Fruit fly (Drosophila melanogaster) whole organism, embryonic: ENCODE measurements around the gene Srg3.

Source experiments
- Atf6 ChIP-seq: fragments of 200-800 bp; sonication (Bioruptor generic); IDR thresholded peaks from 2 replicates; pipeline ENCODE4 v1.3.6; 2022; ENCODE audit warnings: missing biosample characterization, missing genetic modification characterization
- CG1024 ChIP-seq: fragments of 200-800 bp; sonication (Bioruptor generic); IDR thresholded peaks from 2 replicates; pipeline ENCODE4 v1.3.6; 2022; ENCODE audit warnings: missing biosample characterization, missing genetic modification characterization
- CG10274 ChIP-seq: fragments of 200-800 bp; sonication (Bioruptor generic); optimal IDR thresholded peaks from 3 replicates; lab custom pipeline; 2017; ENCODE audit warnings: missing biosample characterization, mild to moderate bottlenecking, missing genetic modification characterization
- CG10543 ChIP-seq: fragments of 200-800 bp; sonication (Bioruptor generic); optimal IDR thresholded peaks from 3 replicates; lab custom pipeline; 2017; ENCODE audit warnings: missing biosample characterization, mild to moderate bottlenecking, missing genetic modification characterization, moderate library complexity
- CG10565 ChIP-seq: fragments of 200-800 bp; sonication (Bioruptor generic); optimal IDR thresholded peaks from 3 replicates; lab custom pipeline; 2016; ENCODE audit warnings: missing biosample characterization, mild to moderate bottlenecking, missing genetic modification characterization
- CG11085 ChIP-seq: fragments of 200-800 bp; sonication (Bioruptor generic); IDR thresholded peaks from 2 replicates; pipeline ENCODE4 v1.3.6; 2022; ENCODE audit warnings: missing biosample characterization, missing genetic modification characterization
- CG12219 ChIP-seq: fragments of 200-800 bp; sonication (Bioruptor generic); optimal IDR thresholded peaks from 3 replicates; lab custom pipeline; 2018; ENCODE audit warnings: missing biosample characterization, mild to moderate bottlenecking, missing genetic modification characterization
- CG12391 ChIP-seq: fragments of 200-800 bp; sonication (Bioruptor generic); optimal IDR thresholded peaks from 3 replicates; lab custom pipeline; 2018; ENCODE audit warnings: missing biosample characterization, mild to moderate bottlenecking, missing genetic modification characterization, moderate library complexity
- CG12769 ChIP-seq: fragments of 200-800 bp; sonication (Bioruptor generic); optimal IDR thresholded peaks from 2 replicates; lab custom pipeline; 2019; ENCODE audit warnings: missing biosample characterization, mild to moderate bottlenecking, missing genetic modification characterization, moderate library complexity
- CG14014 ChIP-seq: fragments of 200-800 bp; sonication (Bioruptor generic); IDR thresholded peaks from 2 replicates; pipeline ENCODE4 v1.3.6; 2022; ENCODE audit warnings: missing biosample characterization, missing genetic modification characterization
- CG17912 ChIP-seq: fragments of 200-800 bp; sonication (Bioruptor generic); optimal IDR thresholded peaks from 2 replicates; lab custom pipeline; 2018; ENCODE audit warnings: missing biosample characterization, mild to moderate bottlenecking, missing genetic modification characterization
- CG2129 ChIP-seq: fragments of 200-800 bp; sonication (Bioruptor generic); IDR thresholded peaks from 2 replicates; pipeline ENCODE4 v1.3.6; 2022; ENCODE audit warnings: missing biosample characterization, missing genetic modification characterization; ENCODE audit not compliant: partially characterized antibody
- CG30431 ChIP-seq: fragments of 200-800 bp; sonication (Bioruptor generic); optimal IDR thresholded peaks from 2 replicates; lab custom pipeline; 2017; ENCODE audit warnings: missing biosample characterization, missing genetic modification characterization
- CG3065 ChIP-seq: fragments of 200-800 bp; sonication (Bioruptor generic); optimal IDR thresholded peaks from 2 replicates; lab custom pipeline; 2016; ENCODE audit warnings: missing biosample characterization, missing genetic modification characterization
- CG31388 ChIP-seq: fragments of 200-800 bp; sonication (Bioruptor generic); optimal IDR thresholded peaks from 2 replicates; lab custom pipeline; 2016; ENCODE audit warnings: missing biosample characterization, missing genetic modification characterization
- CG32532 ChIP-seq: fragments of 200-800 bp; sonication (Bioruptor generic); IDR thresholded peaks from 2 replicates; pipeline ENCODE4 v1.3.6; 2022; ENCODE audit warnings: missing biosample characterization, missing genetic modification characterization
- CG4404 ChIP-seq: fragments of 200-800 bp; sonication (Bioruptor generic); IDR thresholded peaks from 2 replicates; pipeline ENCODE4 v1.3.6; 2022; ENCODE audit warnings: missing biosample characterization, missing genetic modification characterization
- CG5245 ChIP-seq: fragments of 200-800 bp; sonication (Bioruptor generic); optimal IDR thresholded peaks from 3 replicates; lab custom pipeline; 2016; ENCODE audit warnings: missing biosample characterization, missing genetic modification characterization
- CG7745 ChIP-seq: fragments of 200-800 bp; sonication (Bioruptor generic); optimal IDR thresholded peaks from 2 replicates; lab custom pipeline; 2018; ENCODE audit warnings: missing biosample characterization, mild to moderate bottlenecking, missing genetic modification characterization, moderate library complexity
- CG8478 ChIP-seq: fragments of >200 bp; optimal IDR thresholded peaks from 2 replicates; lab custom pipeline; 2018
- CG8924 ChIP-seq: fragments of 200-800 bp; optimal IDR thresholded peaks from 3 replicates; lab custom pipeline; 2019; ENCODE audit warnings: missing biosample characterization, mild to moderate bottlenecking, missing genetic modification characterization, moderate library complexity
- CHES-1-like ChIP-seq: fragments of 200-800 bp; sonication (Bioruptor generic); optimal IDR thresholded peaks from 2 replicates; lab custom pipeline; 2016; ENCODE audit warnings: missing biosample characterization, missing genetic modification characterization
- Dbx ChIP-seq: fragments of 200-800 bp; sonication (Bioruptor generic); IDR thresholded peaks from 3 replicates; pipeline ENCODE4 v1.3.6; 2022; ENCODE audit warnings: missing biosample characterization, missing genetic modification characterization
- E2f1 ChIP-seq: fragments of 200-800 bp; sonication (Bioruptor generic); IDR thresholded peaks from 2 replicates; pipeline ENCODE4 v1.3.6; 2022; ENCODE audit warnings: missing biosample characterization, missing genetic modification characterization
- Elba2 ChIP-seq: fragments of 200-800 bp; sonication (Bioruptor generic); optimal IDR thresholded peaks from 3 replicates; lab custom pipeline; 2016; ENCODE audit warnings: missing biosample characterization, missing genetic modification characterization
- Fer1 ChIP-seq: fragments of 200-800 bp; sonication (Bioruptor generic); optimal IDR thresholded peaks from 2 replicates; lab custom pipeline; 2017; ENCODE audit warnings: missing biosample characterization, mild to moderate bottlenecking, missing genetic modification characterization
- Fer2 ChIP-seq: fragments of 200-800 bp; sonication (Bioruptor generic); optimal IDR thresholded peaks from 2 replicates; lab custom pipeline; 2018; ENCODE audit warnings: missing biosample characterization, mild to moderate bottlenecking, missing genetic modification characterization, moderate library complexity
- GATAe ChIP-seq: fragments of 200-800 bp; sonication (Bioruptor generic); conservative IDR thresholded peaks from 2 replicates; pipeline ENCODE4 v1.3.6; 2022; ENCODE audit warnings: missing biosample characterization, missing genetic modification characterization
- Hey ChIP-seq: fragments of 200-800 bp; sonication (Bioruptor generic); optimal IDR thresholded peaks from 3 replicates; lab custom pipeline; 2018; ENCODE audit warnings: missing biosample characterization, mild to moderate bottlenecking, missing genetic modification characterization
- Hr3 ChIP-seq: fragments of 200-800 bp; sonication (Bioruptor generic); optimal IDR thresholded peaks from 3 replicates; lab custom pipeline; 2016; ENCODE audit warnings: missing biosample characterization, missing genetic modification characterization
- Lim3 ChIP-seq: fragments of 200-800 bp; sonication (Bioruptor generic); IDR thresholded peaks from 2 replicates; pipeline ENCODE4 v1.3.6; 2022; ENCODE audit warnings: missing biosample characterization, missing genetic modification characterization
- Mad ChIP-seq: fragments of 200-800 bp; sonication (Bioruptor generic); optimal IDR thresholded peaks from 2 replicates; lab custom pipeline; 2016; ENCODE audit warnings: missing biosample characterization, missing genetic modification characterization
- Neu2 ChIP-seq: fragments of 200-800 bp; sonication (Bioruptor generic); optimal IDR thresholded peaks from 3 replicates; lab custom pipeline; 2016; ENCODE audit warnings: missing biosample characterization, missing genetic modification characterization, borderline replicate concordance
- Scr ChIP-seq: fragments of 200-800 bp; sonication (Bioruptor generic); IDR thresholded peaks from 2 replicates; pipeline ENCODE4 v1.3.6; 2022; ENCODE audit warnings: missing biosample characterization, missing genetic modification characterization; ENCODE audit not compliant: partially characterized antibody
- Side ChIP-seq: fragments of 200-800 bp; sonication (Bioruptor generic); optimal IDR thresholded peaks from 2 replicates; lab custom pipeline; 2016; ENCODE audit warnings: missing biosample characterization, missing genetic modification characterization
- ash1 ChIP-seq: fragments of 200-800 bp; sonication (Bioruptor generic); optimal IDR thresholded peaks from 2 replicates; lab custom pipeline; 2018; ENCODE audit warnings: missing biosample characterization, mild to moderate bottlenecking, missing genetic modification characterization
- dan ChIP-seq: fragments of 200-800 bp; sonication (Bioruptor generic); IDR thresholded peaks from 2 replicates; pipeline ENCODE4 v1.3.6; 2022; ENCODE audit warnings: missing biosample characterization, missing genetic modification characterization
- en ChIP-seq: fragments of 200-800 bp; sonication (Bioruptor generic); optimal IDR thresholded peaks from 2 replicates; lab custom pipeline; 2016; ENCODE audit warnings: missing biosample characterization, missing genetic modification characterization
- esg ChIP-seq: fragments of 200-800 bp; sonication (Bioruptor generic); conservative IDR thresholded peaks from 2 replicates; pipeline ENCODE4 v1.3.6; 2022; ENCODE audit warnings: missing biosample characterization, missing genetic modification characterization
- gsb-n ChIP-seq: fragments of 200-800 bp; sonication (Bioruptor generic); optimal IDR thresholded peaks from 3 replicates; lab custom pipeline; 2018; ENCODE audit warnings: missing biosample characterization, mild to moderate bottlenecking, missing genetic modification characterization
- ham ChIP-seq: fragments of 200-800 bp; sonication (Bioruptor generic); IDR thresholded peaks from 2 replicates; pipeline ENCODE4 v1.3.6; 2022; ENCODE audit warnings: missing biosample characterization, missing genetic modification characterization
- inv ChIP-seq: fragments of 200-800 bp; sonication (Bioruptor generic); IDR thresholded peaks from 2 replicates; pipeline ENCODE4 v1.3.6; 2022; ENCODE audit warnings: missing biosample characterization, missing genetic modification characterization; ENCODE audit not compliant: partially characterized antibody
- jumu ChIP-seq: fragments of 200-800 bp; sonication (Bioruptor generic); optimal IDR thresholded peaks from 3 replicates; lab custom pipeline; 2016; ENCODE audit warnings: missing biosample characterization, missing genetic modification characterization
- lov ChIP-seq, 2 experiments: fragments of 200-800 bp in 1 of 2; fragments of >200 bp in 1 of 2; sonication (Bioruptor generic) in 1 of 2; IDR thresholded peaks in 1 of 2; optimal IDR thresholded peaks in 1 of 2; 2 replicates in 1 of 2; 3 replicates in 1 of 2; pipeline versions ENCODE4 v1.3.6 to Lab custom; 2017 to 2022; ENCODE audit warnings: missing biosample characterization in 1 of 2, missing genetic modification characterization in 1 of 2
- otp ChIP-seq: fragments of 200-800 bp; sonication (Bioruptor generic); IDR thresholded peaks from 3 replicates; pipeline ENCODE4, ENCODE4 v1.3.6; 2022; ENCODE audit warnings: missing biosample characterization, missing genetic modification characterization
- pum ChIP-seq: fragments of 200-800 bp; sonication (Bioruptor generic); optimal IDR thresholded peaks from 2 replicates; lab custom pipeline; 2016; ENCODE audit warnings: missing biosample characterization, missing genetic modification characterization
- ro ChIP-seq: fragments of 200-800 bp; sonication (Bioruptor generic); IDR thresholded peaks from 2 replicates; pipeline ENCODE4 v1.3.6; 2022; ENCODE audit warnings: missing biosample characterization, missing genetic modification characterization
- schlank ChIP-seq: fragments of 200-800 bp; sonication (Bioruptor generic); optimal IDR thresholded peaks from 2 replicates; lab custom pipeline; 2018; ENCODE audit warnings: missing biosample characterization, mild to moderate bottlenecking, missing genetic modification characterization
- scrt ChIP-seq: fragments of 200-800 bp; sonication (Bioruptor generic); optimal IDR thresholded peaks from 2 replicates; lab custom pipeline; 2018; ENCODE audit warnings: missing biosample characterization, mild to moderate bottlenecking, missing genetic modification characterization, moderate library complexity
- sisA ChIP-seq: fragments of 200-800 bp; sonication (Bioruptor generic); IDR thresholded peaks from 2 replicates; pipeline ENCODE4 v1.3.6; 2022; ENCODE audit warnings: missing biosample characterization, missing genetic modification characterization
- z ChIP-seq: fragments of 200-800 bp; sonication (Bioruptor generic); IDR thresholded peaks from 3 replicates; pipeline ENCODE4 v1.3.6; 2022; ENCODE audit warnings: missing biosample characterization, missing genetic modification characterization

Srg3 gene

dm6 chr3L:9447239-9447777 lies 4.3 kb downstream of the Srg3 start (continued):
- TF ChIP-seq CG10565 (GFP tag; lab: Kevin White, UChicago) (no peak), lov (optimal IDR thresholded peaks at IDR 0.05; lab: Kevin White, UChicago) (no peak), lov (GFP tag; IDR thresholded peaks at IDR 0.05; lab: Robert Waterston, UW) (no peak), Lim3 (no peak), CG17912 (GFP tag; lab: Kevin White, UChicago) (no peak), inv (GFP tag; lab: Robert Waterston, UW) (no peak), CG12391 (tag; lab: Kevin White, UChicago) (no peak), CG4404 (GFP tag; lab: Robert Waterston, UW) (no peak), jumu (GFP tag; lab: Kevin White, UChicago) (no peak), scrt (GFP tag; lab: Kevin White, UChicago) (peak; percentile 46), Dbx (GFP tag; lab: Robert Waterston, UW) (no peak), dan (GFP tag; lab: Robert Waterston, UW) (no peak), Fer1 (GFP tag; lab: Kevin White, UChicago) (peak; percentile 23), E2f1 (GFP tag; lab: Robert Waterston, UW) (no peak), CG7745 (tag; lab: Kevin White, UChicago) (no peak), Hey (tag; lab: Kevin White, UChicago) (no peak), CG2129 (GFP tag; lab: Robert Waterston, UW) (no peak), sisA (no peak), CG32532 (GFP tag; lab: Robert Waterston, UW) (peak; percentile 12; the same call in 1 of the 2 replicates), CG30431 (GFP tag; lab: Kevin White, UChicago) (no peak), CG8924 (tag; lab: Kevin White, UChicago) (peak; percentile 5), CHES-1-like (GFP tag; lab: Kevin White, UChicago) (peak; percentile 18), gsb-n (tag; lab: Kevin White, UChicago) (peak; percentile 78), CG12769 (tag; lab: Kevin White, UChicago) (no peak), Neu2 (peak; percentile 84), ham (GFP tag; lab: Robert Waterston, UW) (no peak), otp (GFP tag; lab: Robert Waterston, UW) (peak; percentile 16; the same call in 1 of the 3 replicates), z (GFP tag; lab: Robert Waterston, UW) (no peak), esg (GFP tag; lab: Robert Waterston, UW) (no peak), CG14014 (GFP tag; lab: Robert Waterston, UW) (no peak), CG5245 (GFP tag; lab: Kevin White, UChicago) (no peak), CG3065 (no peak), CG12219 (no peak), schlank (tag; lab: Kevin White, UChicago) (no peak), CG31388 (no peak), Elba2 (peak; percentile 99), GATAe (peak; percentile 79; the same call in 1 of the 2 replicates), CG10543 (GFP tag; lab: Kevin White, UChicago) (peak; percentile 43), Fer2 (tag; lab: Kevin White, UChicago) (no peak), CG10274 (GFP tag; lab: Kevin White, UChicago) (no peak), CG8478 (lab: Kevin White, UChicago) (no peak), Atf6 (GFP tag; lab: Robert Waterston, UW) (no peak), pum (GFP tag; lab: Kevin White, UChicago) (no peak), ash1 (GFP tag; lab: Kevin White, UChicago) (no peak), ro (GFP tag; lab: Robert Waterston, UW) (no peak), Scr (GFP tag; lab: Robert Waterston, UW) (0 out of 2 replicates have a peak, but pooled peaks have one; percentile 12), en (GFP tag; lab: Kevin White, UChicago) (no peak), Hr3 (GFP tag; lab: Kevin White, UChicago) (no peak), Mad (no peak), Side (GFP tag; lab: Kevin White, UChicago) (no peak), CG11085 (GFP tag; lab: Robert Waterston, UW) (no peak), CG1024 (no peak)
